Fruit fly (Drosophila melanogaster): Measurements from ENCODE around the gene CG12123.

dm6 chrX:8415605-8416004, 26.5 kb downstream of the CG12123 start:
- TF ChIP-seq CG8478 (optimal IDR thresholded peaks at IDR 0.05), result no peak
- no peak for TF ChIP-seq CTCF (optimal IDR thresholded peaks at IDR 0.05)

Data from S2 (cell line).